Fruit fly (Drosophila melanogaster) whole organism, embryonic: ENCODE data around the gene ph-d.

Experiments
- Ada2b ChIP-seq: fragments of 200-800 bp; sonication (Bioruptor generic); IDR thresholded peaks from 2 replicates; pipeline ENCODE4 v1.3.6; 2022; ENCODE audit warnings: missing biosample characterization, missing genetic modification characterization
- B-H1 ChIP-seq: fragments of 200-800 bp; sonication (Bioruptor generic); IDR thresholded peaks from 3 replicates; pipeline ENCODE4 v1.3.6; 2022; ENCODE audit warnings: missing biosample characterization, missing genetic modification characterization
- BtbVII ChIP-seq: fragments of 200-800 bp; sonication (Bioruptor generic); optimal IDR thresholded peaks from 3 replicates; lab custom pipeline; 2017; ENCODE audit warnings: missing biosample characterization, mild to moderate bottlenecking, missing genetic modification characterization
- CG10654 ChIP-seq: fragments of 200-800 bp; sonication (Bioruptor generic); optimal IDR thresholded peaks from 2 replicates; lab custom pipeline; 2016; ENCODE audit warnings: missing biosample characterization, missing genetic modification characterization
- CG14667 ChIP-seq: fragments of 200-800 bp; sonication (Bioruptor generic); IDR thresholded peaks from 2 replicates; pipeline ENCODE4 v1.3.6; 2022; ENCODE audit warnings: missing biosample characterization, missing genetic modification characterization
- CG17612 ChIP-seq: fragments of 200-800 bp; sonication (Bioruptor generic); IDR thresholded peaks from 2 replicates; pipeline ENCODE4 v1.3.6; 2022; ENCODE audit warnings: missing biosample characterization, missing genetic modification characterization
- CG17912 ChIP-seq: fragments of 200-800 bp; sonication (Bioruptor generic); optimal IDR thresholded peaks from 2 replicates; lab custom pipeline; 2018; ENCODE audit warnings: missing biosample characterization, mild to moderate bottlenecking, missing genetic modification characterization
- CG18011 ChIP-seq: fragments of 200-800 bp; sonication (Bioruptor generic); optimal IDR thresholded peaks from 2 replicates; lab custom pipeline; 2017; ENCODE audit warnings: missing biosample characterization, missing genetic modification characterization, mild to moderate bottlenecking, moderate library complexity, missing genotype
- CG18764 ChIP-seq: fragments of 200-800 bp; sonication (Bioruptor generic); optimal IDR thresholded peaks from 3 replicates; lab custom pipeline; 2016; ENCODE audit warnings: missing biosample characterization, missing genetic modification characterization
- CG3065 ChIP-seq: fragments of 200-800 bp; sonication (Bioruptor generic); optimal IDR thresholded peaks from 2 replicates; lab custom pipeline; 2016; ENCODE audit warnings: missing biosample characterization, missing genetic modification characterization
- CG32532 ChIP-seq: fragments of 200-800 bp; sonication (Bioruptor generic); IDR thresholded peaks from 2 replicates; pipeline ENCODE4 v1.3.6; 2022; ENCODE audit warnings: missing biosample characterization, missing genetic modification characterization
- CG34422 ChIP-seq: fragments of 200-800 bp; sonication (Bioruptor generic); IDR thresholded peaks from 3 replicates; pipeline ENCODE4 v1.3.6; 2022; ENCODE audit warnings: missing biosample characterization, missing genetic modification characterization
- CG4328 ChIP-seq: fragments of 200-800 bp; sonication (Bioruptor generic); optimal IDR thresholded peaks from 3 replicates; lab custom pipeline; 2017; ENCODE audit warnings: missing biosample characterization, missing genetic modification reagents, missing genetic modification characterization
- CG43689 ChIP-seq: fragments of 200-800 bp; sonication (Bioruptor generic); IDR thresholded peaks from 2 replicates; pipeline ENCODE4 v1.3.6; 2022; ENCODE audit warnings: missing biosample characterization, missing genetic modification characterization
- CG6654 ChIP-seq: fragments of 200-800 bp; sonication (Bioruptor generic); optimal IDR thresholded peaks from 2 replicates; lab custom pipeline; 2017; ENCODE audit warnings: missing biosample characterization, mild to moderate bottlenecking, missing genetic modification characterization
- CG7786 ChIP-seq: fragments of 200-800 bp; sonication (Bioruptor generic); optimal IDR thresholded peaks from 2 replicates; lab custom pipeline; 2016; ENCODE audit warnings: missing biosample characterization, missing genetic modification characterization
- CG8765 ChIP-seq: fragments of 200-800 bp; sonication (Bioruptor generic); IDR thresholded peaks from 2 replicates; pipeline ENCODE4 v1.3.6; 2022; ENCODE audit warnings: missing biosample characterization, missing genetic modification characterization
- CG8944 ChIP-seq: fragments of 200-800 bp; sonication (Bioruptor generic); optimal IDR thresholded peaks from 3 replicates; lab custom pipeline; 2016; ENCODE audit warnings: missing biosample characterization, missing genetic modification characterization
- CG9932 ChIP-seq: fragments of 200-800 bp; sonication (Bioruptor generic); IDR thresholded peaks from 2 replicates; pipeline ENCODE4 v1.3.6; 2022; ENCODE audit warnings: missing biosample characterization, missing genetic modification characterization
- CTCF ChIP-seq: fragments of 200-800 bp; sonication (Bioruptor generic); optimal IDR thresholded peaks from 2 replicates; lab custom pipeline; 2017; ENCODE audit warnings: missing biosample characterization, mild to moderate bottlenecking, missing genetic modification characterization, moderate library complexity
- Dp ChIP-seq: fragments of 200-800 bp; sonication (Bioruptor generic); optimal IDR thresholded peaks from 2 replicates; lab custom pipeline; 2018; ENCODE audit warnings: missing biosample characterization, mild to moderate bottlenecking, missing genetic modification characterization, moderate library complexity
- Ets65A ChIP-seq: fragments of 200-800 bp; sonication (Bioruptor generic); peaks from one replicate; lab custom pipeline; 2016; ENCODE audit warnings: missing biosample characterization, missing genetic modification characterization
- GATAe ChIP-seq: fragments of 200-800 bp; sonication (Bioruptor generic); conservative IDR thresholded peaks from 2 replicates; pipeline ENCODE4 v1.3.6; 2022; ENCODE audit warnings: missing biosample characterization, missing genetic modification characterization
- Hand ChIP-seq: fragments of 200-800 bp; sonication (Bioruptor generic); optimal IDR thresholded peaks from 2 replicates; lab custom pipeline; 2017; ENCODE audit warnings: mild to moderate bottlenecking, missing biosample characterization, missing genetic modification reagents, missing genetic modification characterization
- Hey ChIP-seq: fragments of 200-800 bp; sonication (Bioruptor generic); optimal IDR thresholded peaks from 3 replicates; lab custom pipeline; 2018; ENCODE audit warnings: missing biosample characterization, mild to moderate bottlenecking, missing genetic modification characterization
- Hr39 ChIP-seq: fragments of >200 bp; optimal IDR thresholded peaks from 2 replicates; lab custom pipeline; 2017
- Lhr ChIP-seq: fragments of 200-800 bp; sonication (Bioruptor generic); optimal IDR thresholded peaks from 3 replicates; lab custom pipeline; 2017; ENCODE audit warnings: mild to moderate bottlenecking, missing biosample characterization, missing genetic modification reagents, missing genetic modification characterization
- Med ChIP-seq: fragments of 200-800 bp; sonication (Bioruptor generic); peaks from one replicate; lab custom pipeline; 2016; ENCODE audit warnings: missing biosample characterization, missing genetic modification characterization, mild to moderate bottlenecking, inconsistent platforms, moderate library complexity
- NC2β ChIP-seq: fragments of 200-800 bp; sonication (Bioruptor generic); optimal IDR thresholded peaks from 2 replicates; lab custom pipeline; 2016; ENCODE audit warnings: missing biosample characterization, missing genetic modification characterization
- TFAM ChIP-seq: fragments of 200-800 bp; sonication (Bioruptor generic); optimal IDR thresholded peaks from 2 replicates; lab custom pipeline; 2017; ENCODE audit warnings: missing biosample characterization, missing genetic modification characterization, inconsistent platforms
- abd-A ChIP-seq: fragments of 200-800 bp; sonication (Bioruptor generic); optimal IDR thresholded peaks from 3 replicates; lab custom pipeline; 2019; ENCODE audit warnings: missing biosample characterization, mild to moderate bottlenecking, missing genetic modification characterization, moderate library complexity
- ara ChIP-seq: fragments of 200-800 bp; sonication (Bioruptor generic); IDR thresholded peaks from 2 replicates; pipeline ENCODE4 v1.3.6; 2022; ENCODE audit warnings: missing biosample characterization, missing genetic modification characterization
- ato ChIP-seq: fragments of 200-800 bp; sonication (Bioruptor generic); IDR thresholded peaks from 2 replicates; pipeline ENCODE4 v1.3.6; 2022; ENCODE audit warnings: missing biosample characterization, missing genetic modification characterization; ENCODE audit not compliant: partially characterized antibody
- az2 ChIP-seq: fragments of 200-800 bp; sonication (Bioruptor generic); optimal IDR thresholded peaks from 3 replicates; lab custom pipeline; 2016; ENCODE audit warnings: missing biosample characterization, missing genetic modification characterization
- bcd ChIP-seq: fragments of 200-800 bp; sonication (Bioruptor generic); optimal IDR thresholded peaks from 2 replicates; lab custom pipeline; 2017; ENCODE audit warnings: missing biosample characterization, mild to moderate bottlenecking, missing genetic modification characterization
- corto ChIP-seq: fragments of 200-800 bp; sonication (Bioruptor generic); optimal IDR thresholded peaks from 2 replicates; lab custom pipeline; 2016; ENCODE audit warnings: missing biosample characterization, mild to moderate bottlenecking, missing genetic modification characterization, moderate library complexity
- dimm ChIP-seq: fragments of 200-800 bp; sonication (Bioruptor generic); IDR thresholded peaks from 2 replicates; pipeline ENCODE4 v1.3.6; 2022; ENCODE audit warnings: missing biosample characterization, missing genetic modification characterization
- fru ChIP-seq: fragments of >200 bp; optimal IDR thresholded peaks from 2 replicates; lab custom pipeline; 2017
- gt ChIP-seq: fragments of 200-800 bp; sonication (Bioruptor generic); IDR thresholded peaks from 2 replicates; pipeline ENCODE4 v1.3.6; 2022; ENCODE audit warnings: missing biosample characterization, missing genetic modification characterization
- lmd ChIP-seq: fragments of 200-800 bp; sonication (Bioruptor generic); IDR thresholded peaks from 2 replicates; pipeline ENCODE4 v1.3.6; 2022; ENCODE audit warnings: missing biosample characterization, missing genetic modification characterization
- lola ChIP-seq, 3 experiments: fragments of >200 bp in 2 of 3; fragments of 200-800 bp in 1 of 3; sonication (Bioruptor generic) in 1 of 3; optimal IDR thresholded peaks; 2 replicates each; lab custom pipeline; 2017 to 2019; ENCODE audit warnings: missing biosample characterization in 3 of 3, missing genetic modification characterization in 3 of 3, mild to moderate bottlenecking in 1 of 3, moderate library complexity in 1 of 3
- pan ChIP-seq, 4 experiments: fragments of >200 bp in 3 of 4; fragments of 200-800 bp in 1 of 4; sonication (Bioruptor generic) in 1 of 4; optimal IDR thresholded peaks in 3 of 4; IDR thresholded peaks in 1 of 4; 2 replicates each; pipeline versions ENCODE4 v1.3.6 to Lab custom; 2017 to 2022; ENCODE audit warnings: missing biosample characterization in 2 of 4, missing genetic modification characterization in 2 of 4, mixed read lengths in 1 of 4
- pfk ChIP-seq: fragments of 200-800 bp; sonication (Bioruptor generic); optimal IDR thresholded peaks from 2 replicates; lab custom pipeline; 2018; ENCODE audit warnings: missing biosample characterization, mild to moderate bottlenecking, missing genetic modification characterization, moderate library complexity
- rib ChIP-seq: fragments of 200-800 bp; sonication (Bioruptor generic); IDR thresholded peaks from 2 replicates; pipeline ENCODE4 v1.3.6; 2022; ENCODE audit warnings: missing biosample characterization, missing genetic modification characterization
- sens ChIP-seq: fragments of 200-800 bp; sonication (Bioruptor generic); peaks from one replicate; lab custom pipeline; 2016; ENCODE audit warnings: missing biosample characterization, missing genetic modification characterization
- slou ChIP-seq: fragments of 200-800 bp; sonication (Bioruptor generic); optimal IDR thresholded peaks from 3 replicates; lab custom pipeline; 2016; ENCODE audit warnings: missing biosample characterization, missing genetic modification characterization
- ssp ChIP-seq: fragments of 200-800 bp; sonication (Bioruptor generic); IDR thresholded peaks from 2 replicates; pipeline ENCODE4 v1.3.6; 2022; ENCODE audit warnings: missing biosample characterization, missing genetic modification characterization
- wdn ChIP-seq: fragments of 200-800 bp; sonication (Bioruptor generic); IDR thresholded peaks from 2 replicates; pipeline ENCODE4 v1.3.6; 2022; ENCODE audit warnings: missing biosample characterization, missing genetic modification characterization
- wek ChIP-seq: fragments of 200-800 bp; sonication (Bioruptor generic); optimal IDR thresholded peaks from 3 replicates; lab custom pipeline; 2018; ENCODE audit warnings: missing biosample characterization, mild to moderate bottlenecking, missing genetic modification characterization, moderate library complexity
- wor ChIP-seq: fragments of 200-800 bp; sonication (Bioruptor generic); IDR thresholded peaks from 2 replicates; pipeline ENCODE4 v1.3.6; 2022; ENCODE audit warnings: missing biosample characterization, missing genetic modification characterization

Gene ph-d

dm6 chrX:2071878-2072817 lies 50.9 kb downstream of the ph-d start, which contains the start of gene Rtca (continued):
- TF ChIP-seq CG7786 (GFP tag; lab: Kevin White, UChicago) (peak; percentile 74), CG34422 (peak; percentile 44; the same call in 1 of the 3 replicates), Dp (GFP tag; lab: Kevin White, UChicago) (no peak), CG6654 (GFP tag; lab: Kevin White, UChicago) (peak; percentile 43), CG17912 (GFP tag; lab: Kevin White, UChicago) (no peak), corto (GFP tag; lab: Kevin White, UChicago) (no peak), CG4328 (no peak), fru (lab: Kevin White, UChicago) (no peak), B-H1 (GFP tag; lab: Robert Waterston, UW) (peak; percentile 48; the same call in 1 of the 3 replicates), sens (GFP tag; lab: Kevin White, UChicago) (peak; percentile 84), ssp (0 out of 2 replicates have a peak, but pooled peaks have one; percentile 37), rib (peak; percentile 43; the same call in 1 of the 2 replicates), CTCF (GFP tag; lab: Kevin White, UChicago) (no peak), CG10654 (GFP tag; lab: Kevin White, UChicago) (peak; percentile 56), bcd (GFP tag; lab: Kevin White, UChicago) (peak; percentile 72), wek (GFP tag; lab: Kevin White, UChicago) (no peak), Ada2b (peak; percentile 59), Hr39 (lab: Kevin White, UChicago) (no peak), ara (GFP tag; lab: Robert Waterston, UW) (0 out of 2 replicates have a peak, but pooled peaks have one; percentile 15), slou (no peak), TFAM (GFP tag; lab: Kevin White, UChicago) (no peak), ato (no peak), CG43689 (peak; percentile 51; the same call in 1 of the 2 replicates), NC2β (GFP tag; lab: Kevin White, UChicago) (peak; percentile 37), CG14667 (GFP tag; lab: Robert Waterston, UW) (peak; percentile 48; the same call in 1 of the 2 replicates), CG17612 (GFP tag; lab: Robert Waterston, UW) (no peak), Med (GFP tag; lab: Kevin White, UChicago) (peak; percentile 93), wdn (peak; percentile 56), CG9932 (GFP tag; lab: Robert Waterston, UW) (peak; percentile 51; the same call in 1 of the 2 replicates), Ets65A (GFP tag; lab: Kevin White, UChicago) (peak; percentile 82), gt (no peak), CG18011 (GFP tag; lab: Kevin White, UChicago) (peak; percentile 21), abd-A (tag; lab: Kevin White, UChicago) (peak; percentile 6), CG18764 (GFP tag; lab: Kevin White, UChicago) (peak; percentile 23), dimm (GFP tag; lab: Robert Waterston, UW) (no peak), BtbVII (GFP tag; lab: Kevin White, UChicago) (peak; percentile 72), CG3065 (GFP tag; lab: Kevin White, UChicago) (no peak), CG8765 (GFP tag; lab: Robert Waterston, UW) (no peak), pfk (GFP tag; lab: Kevin White, UChicago) (no peak), Lhr (GFP tag; lab: Kevin White, UChicago) (no peak), lmd (peak; percentile 75), az2 (GFP tag; lab: Kevin White, UChicago) (peak; percentile 38), GATAe (GFP tag; lab: Robert Waterston, UW) (no peak), CG32532 (GFP tag; lab: Robert Waterston, UW) (peak; percentile 68; the same call in 1 of the 2 replicates), wor (GFP tag; lab: Robert Waterston, UW) (peak; percentile 37; the same call in 1 of the 2 replicates), Hand (GFP tag; lab: Kevin White, UChicago) (peak; percentile 80), lola (GFP tag; optimal IDR thresholded peaks at IDR 0.05; lab: Kevin White, UChicago) (peak in 1 of 3 experiments; percentile 41), CG8944 (GFP tag; lab: Kevin White, UChicago) (peak; percentile 59), Hey (tag; lab: Kevin White, UChicago) (no peak), pan (optimal IDR thresholded peaks at IDR 0.05; lab: Kevin White, UChicago) (no peak), pan (GFP tag; optimal IDR thresholded peaks at IDR 0.05 in 1 of 2, IDR thresholded peaks at IDR 0.05 in 1 of 2) (peak in 1 of 2 experiments; percentile 80)
